Worm (Caenorhabditis elegans) whole organism, mixed stage, embryonic: Measurements from ENCODE around the gene ras-2.

Source experiments
- elt-3 ChIP-seq: fragments of 150-350 bp; optimal IDR thresholded peaks from 2 replicates; lab custom pipeline; 2014; ENCODE audit warnings: missing biosample characterization, missing genetic modification characterization
- nhr-237 ChIP-seq: fragments of 150-350 bp; optimal IDR thresholded peaks from 2 replicates; lab custom pipeline; 2014; ENCODE audit warnings: missing biosample characterization, missing genetic modification characterization

DNA sequence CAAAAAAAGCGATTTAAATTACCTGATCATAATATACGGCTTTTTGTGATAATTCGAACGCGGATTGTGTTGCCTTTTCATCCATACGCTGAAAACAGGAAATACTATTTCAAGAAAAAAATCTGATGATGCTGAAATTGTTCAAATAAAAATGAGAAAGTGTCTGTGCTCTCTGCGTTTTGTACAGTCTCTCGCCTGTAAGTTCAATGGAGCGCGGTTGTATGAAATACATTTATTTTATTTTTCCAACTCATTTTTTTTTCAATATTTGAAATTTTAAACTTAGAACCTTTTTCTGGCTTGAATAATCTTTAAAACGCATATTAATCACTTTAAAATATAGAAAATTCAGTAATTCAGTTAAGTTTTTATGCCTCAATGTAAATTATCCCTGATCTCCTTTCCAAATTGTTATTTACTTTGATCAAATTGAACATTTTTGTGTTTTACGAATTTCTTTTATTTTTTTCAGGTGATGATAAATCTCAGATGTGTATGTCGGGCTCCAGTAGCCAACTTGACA, 35.9 kb downstream of the ras-2 start, which contains the start of the genes clp-2 and mrpl-16:
- TF ChIP-seq elt-3 = no peak
- TF ChIP-seq nhr-237 = no peak
